Worm (Caenorhabditis elegans) whole organism, L3 larva: ENCODE measurements around the gene tbb-6.

Source experiments
- ama-1 ChIP-seq: fragments of 150-350 bp; optimal IDR thresholded peaks from 2 replicates; lab custom pipeline; 2018
- ceh-16 ChIP-seq: sonication (generic microtip); optimal IDR thresholded peaks from 2 replicates; lab custom pipeline; 2017; ENCODE audit warnings: missing biosample characterization, missing genetic modification characterization
- egl-5 ChIP-seq: fragments of 150-350 bp; optimal IDR thresholded peaks from 2 replicates; lab custom pipeline; 2017; ENCODE audit warnings: missing biosample characterization, missing genetic modification reagents, missing genetic modification characterization, inconsistent platforms
- fkh-10 ChIP-seq: sonication (generic microtip); optimal IDR thresholded peaks from 2 replicates; lab custom pipeline; 2017; ENCODE audit warnings: missing biosample characterization, missing genetic modification reagents, missing genetic modification characterization
- fos-1 ChIP-seq: fragments of 150-350 bp; optimal IDR thresholded peaks from 2 replicates; lab custom pipeline; 2014; ENCODE audit warnings: missing biosample characterization, missing genetic modification characterization
- nfya-1 ChIP-seq: sonication (generic microtip); optimal IDR thresholded peaks from 2 replicates; lab custom pipeline; 2017; ENCODE audit warnings: missing genetic modification characterization, mild to moderate bottlenecking, missing compliant biosample characterization, antibody characterized with exemption, moderate library complexity; ENCODE audit not compliant: insufficient read depth
- nhr-237 ChIP-seq: fragments of 150-350 bp; optimal IDR thresholded peaks from 2 replicates; lab custom pipeline; 2014; ENCODE audit warnings: missing biosample characterization, missing genetic modification characterization
- nhr-76 ChIP-seq: fragments of 150-350 bp; sonication (generic microtip); optimal IDR thresholded peaks from 5 replicates; lab custom pipeline; 2014; ENCODE audit warnings: missing biosample characterization, missing genetic modification characterization
- pha-4 ChIP-seq: fragments of 150-350 bp; optimal IDR thresholded peaks from 2 replicates; lab custom pipeline; 2014; ENCODE audit warnings: missing biosample characterization, missing genetic modification reagents, missing genetic modification characterization
- pqm-1 ChIP-seq: fragments of 150-350 bp; optimal IDR thresholded peaks from 2 replicates; lab custom pipeline; 2017; ENCODE audit warnings: missing biosample characterization, missing genetic modification characterization, inconsistent platforms
- tbx-2 ChIP-seq: sonication (generic microtip); optimal IDR thresholded peaks from 2 replicates; lab custom pipeline; 2016; ENCODE audit warnings: mild to moderate bottlenecking, missing genetic modification characterization, missing compliant biosample characterization
- unc-39 ChIP-seq: sonication (generic microtip); optimal IDR thresholded peaks from 4 replicates; lab custom pipeline; 2017; ENCODE audit warnings: missing biosample characterization, missing genetic modification characterization
- ztf-11 ChIP-seq: fragments of 150-350 bp; optimal IDR thresholded peaks from 2 replicates; lab custom pipeline; 2014; ENCODE audit warnings: missing biosample characterization, missing genetic modification characterization
- ztf-4 ChIP-seq: fragments of 150-350 bp; optimal IDR thresholded peaks from 2 replicates; lab custom pipeline; 2014; ENCODE audit warnings: missing biosample characterization, missing genetic modification characterization

ce11 chrV:12296794-12297193, 35.5 kb downstream of the tbb-6 start:
- TF ChIP-seq tbx-2 (no peak), nfya-1 (tag; lab: Kevin White, UChicago) (no peak), egl-5 (tag; lab: Kevin White, UChicago) (no peak), ztf-11 (tag; lab: Kevin White, UChicago) (no peak), ztf-4 (tag; lab: Kevin White, UChicago) (no peak), pha-4 (tag; lab: Kevin White, UChicago) (no peak), pqm-1 (tag; lab: Kevin White, UChicago) (no peak), ceh-16 (tag; lab: Kevin White, UChicago) (no peak), ama-1 (lab: Kevin White, UChicago) (no peak), fos-1 (no peak), nhr-237 (tag; lab: Kevin White, UChicago) (no peak), unc-39 (no peak), nhr-76 (no peak), fkh-10 (GFP tag; lab: Kevin White, UChicago) (no peak)
